Fruit fly (Drosophila melanogaster): ENCODE data around the gene Tdh.

Tdh gene

dm6 chr3L:20509121-20509934 lies 42.6 kb downstream of the Tdh start (continued):
- TF ChIP-seq Mad (GFP tag; optimal IDR thresholded peaks at IDR 0.05): peak; percentile 56
- peak; percentile 36 for TF ChIP-seq CG1792 (GFP tag; optimal IDR thresholded peaks at IDR 0.05)
- TF ChIP-seq CG18476 (GFP tag; optimal IDR thresholded peaks at IDR 0.05): peak; percentile 72
- peak; percentile 60 for TF ChIP-seq CG1602 (GFP tag; optimal IDR thresholded peaks at IDR 0.05)
- peak; percentile 66 to 89 for TF ChIP-seq Pdp1 (GFP tag; optimal IDR thresholded peaks at IDR 0.05)
- TF ChIP-seq Ada2b (GFP tag; IDR thresholded peaks at IDR 0.05): peak; percentile 39; the same call in 1 of the 2 replicates
- TF ChIP-seq sim (GFP tag; IDR thresholded peaks at IDR 0.05): no peak
- peak; percentile 88 for TF ChIP-seq grn (GFP tag; optimal IDR thresholded peaks at IDR 0.05)
- peak; percentile 88 for TF ChIP-seq Sox100B (GFP tag; optimal IDR thresholded peaks at IDR 0.05)
- peak; percentile 93 for TF ChIP-seq CG17361 (GFP tag; IDR thresholded peaks at IDR 0.05)
- TF ChIP-seq CG30431 (GFP tag; optimal IDR thresholded peaks at IDR 0.05): peak; percentile 62
- no peak; the same call in none of the 2 replicates for TF ChIP-seq Rfx (GFP tag; IDR thresholded peaks at IDR 0.05)
- TF ChIP-seq CG2678 (tag; optimal IDR thresholded peaks at IDR 0.05): peak; percentile 92
- no peak for TF ChIP-seq Neu2 (GFP tag; optimal IDR thresholded peaks at IDR 0.05; ENCODE audit: borderline replicate concordance)
- TF ChIP-seq CG15269 (tag; optimal IDR thresholded peaks at IDR 0.05): peak; percentile 82
- TF ChIP-seq tx (GFP tag; optimal IDR thresholded peaks at IDR 0.05): peak; percentile 21
- no peak for TF ChIP-seq Mrtf (GFP tag; IDR thresholded peaks at IDR 0.05)
- no peak for TF ChIP-seq sr (GFP tag; IDR thresholded peaks at IDR 0.05)
- peak; percentile 70 for TF ChIP-seq NfI (GFP tag; optimal IDR thresholded peaks at IDR 0.05)
- peak; percentile 75 for TF ChIP-seq phol (tag; optimal IDR thresholded peaks at IDR 0.05)
- TF ChIP-seq CG34422 (GFP tag; IDR thresholded peaks at IDR 0.05): no peak
- no peak for TF ChIP-seq cg (GFP tag; optimal IDR thresholded peaks at IDR 0.05)
- TF ChIP-seq Myb (GFP tag; optimal IDR thresholded peaks at IDR 0.05): peak; percentile 44
- TF ChIP-seq trem (tag; optimal IDR thresholded peaks at IDR 0.05): peak; percentile 58
- peak in 1 of 2 experiments; percentile 75 for TF ChIP-seq Hr78 (GFP tag; optimal IDR thresholded peaks at IDR 0.05)
- peak; percentile 75 for TF ChIP-seq CG31441 (GFP tag; IDR thresholded peaks at IDR 0.05)
- TF ChIP-seq CG11456 (GFP tag; IDR thresholded peaks at IDR 0.05): peak; percentile 56; the same call in 2 of the 3 replicates
- no peak for TF ChIP-seq ac (GFP tag; optimal IDR thresholded peaks at IDR 0.05)
- no peak for TF ChIP-seq unc-4 (GFP tag; IDR thresholded peaks at IDR 0.05; ENCODE audit: partially characterized antibody)
- TF ChIP-seq Dref (GFP tag; IDR thresholded peaks at IDR 0.05): no peak
- TF ChIP-seq dm (GFP tag; optimal IDR thresholded peaks at IDR 0.05): peak; percentile 14
- TF ChIP-seq BtbVII (GFP tag; optimal IDR thresholded peaks at IDR 0.05): peak; percentile 83
- peak; percentile 71 for TF ChIP-seq Ssrp (tag; optimal IDR thresholded peaks at IDR 0.05)
- TF ChIP-seq CG1603 (tag; optimal IDR thresholded peaks at IDR 0.05): no peak
- TF ChIP-seq CG15514 (GFP tag; optimal IDR thresholded peaks at IDR 0.05): peak; percentile 37
- TF ChIP-seq Nf-YC (tag; optimal IDR thresholded peaks at IDR 0.05): peak; percentile 75
- peak; percentile 27 for TF ChIP-seq btn (GFP tag; optimal IDR thresholded peaks at IDR 0.05)
- peak; percentile 90 for TF ChIP-seq CG18262 (tag; optimal IDR thresholded peaks at IDR 0.05)
- TF ChIP-seq Meics (GFP tag; optimal IDR thresholded peaks at IDR 0.05): peak; percentile 91
- TF ChIP-seq ara (GFP tag; IDR thresholded peaks at IDR 0.05): 0 out of 2 replicates have a peak, but pooled peaks have one; percentile 11
- TF ChIP-seq esg (GFP tag; conservative IDR thresholded peaks at IDR 0.05): peak; percentile 37; the same call in 1 of the 2 replicates
- no peak for TF ChIP-seq h (optimal IDR thresholded peaks at IDR 0.05)
- TF ChIP-seq CG11398 (GFP tag; optimal IDR thresholded peaks at IDR 0.05): no peak
- no peak for TF ChIP-seq H2.0 (GFP tag; IDR thresholded peaks at IDR 0.05)
- peak; percentile 78 for TF ChIP-seq dmrt99B (tag; optimal IDR thresholded peaks at IDR 0.05)
- TF ChIP-seq Oli (tag; optimal IDR thresholded peaks at IDR 0.05): peak; percentile 84
- no peak for TF ChIP-seq bowl (GFP tag; IDR thresholded peaks at IDR 0.05)
- no peak for TF ChIP-seq tna (GFP tag; IDR thresholded peaks at IDR 0.05; ENCODE audit: partially characterized antibody)
- peak; percentile 60 for TF ChIP-seq CG1529 (GFP tag; optimal IDR thresholded peaks at IDR 0.05)
